Fruit fly (Drosophila melanogaster) whole organism, embryonic: Measurements from ENCODE around the gene Syt12.

Experiments used
- Atf-2 ChIP-seq: fragments of 200-800 bp; sonication (Bioruptor generic); optimal IDR thresholded peaks from 2 replicates; lab custom pipeline; 2016; ENCODE audit warnings: missing biosample characterization, missing genetic modification characterization
- Bdp1 ChIP-seq: fragments of 200-800 bp; sonication (Bioruptor generic); optimal IDR thresholded peaks from 3 replicates; lab custom pipeline; 2016; ENCODE audit warnings: missing biosample characterization, missing genetic modification characterization
- CG11093 ChIP-seq: fragments of 200-800 bp; sonication (Bioruptor generic); IDR thresholded peaks from 3 replicates; pipeline ENCODE4 v1.3.6; 2022; ENCODE audit warnings: missing biosample characterization, missing genetic modification characterization
- CG12769 ChIP-seq: fragments of 200-800 bp; sonication (Bioruptor generic); optimal IDR thresholded peaks from 2 replicates; lab custom pipeline; 2019; ENCODE audit warnings: missing biosample characterization, mild to moderate bottlenecking, missing genetic modification characterization, moderate library complexity
- CG6683 ChIP-seq: fragments of 200-800 bp; sonication (Bioruptor generic); optimal IDR thresholded peaks from 2 replicates; lab custom pipeline; 2017; ENCODE audit warnings: missing biosample characterization, mild to moderate bottlenecking, missing genetic modification characterization, missing genetic modification reagents
- CG6854 ChIP-seq: fragments of 200-800 bp; sonication (Bioruptor generic); optimal IDR thresholded peaks from 3 replicates; lab custom pipeline; 2017; ENCODE audit warnings: missing biosample characterization, mild to moderate bottlenecking, missing genetic modification characterization
- CG9817 ChIP-seq: fragments of 200-800 bp; sonication (Bioruptor generic); optimal IDR thresholded peaks from 2 replicates; lab custom pipeline; 2018; ENCODE audit warnings: missing biosample characterization, mild to moderate bottlenecking, missing genetic modification characterization, moderate library complexity
- Hmx ChIP-seq: fragments of 200-800 bp; sonication (Bioruptor generic); optimal IDR thresholded peaks from 2 replicates; lab custom pipeline; 2016; ENCODE audit warnings: missing biosample characterization, missing genetic modification characterization
- Lim3 ChIP-seq: fragments of 200-800 bp; sonication (Bioruptor generic); IDR thresholded peaks from 2 replicates; pipeline ENCODE4 v1.3.6; 2022; ENCODE audit warnings: missing biosample characterization, missing genetic modification characterization
- MBD-R2 ChIP-seq: fragments of 200-800 bp; sonication (Bioruptor generic); IDR thresholded peaks from 2 replicates; pipeline ENCODE4 v1.3.6; 2022; ENCODE audit warnings: missing biosample characterization, missing genetic modification characterization
- Mad ChIP-seq: fragments of 200-800 bp; sonication (Bioruptor generic); optimal IDR thresholded peaks from 2 replicates; lab custom pipeline; 2016; ENCODE audit warnings: missing biosample characterization, missing genetic modification characterization
- NK7.1 ChIP-seq: fragments of 200-800 bp; sonication (Bioruptor generic); optimal IDR thresholded peaks from 3 replicates; lab custom pipeline; 2016; ENCODE audit warnings: missing biosample characterization, missing genetic modification characterization
- Nf-YC ChIP-seq: fragments of 200-800 bp; optimal IDR thresholded peaks from 3 replicates; lab custom pipeline; 2019; ENCODE audit warnings: missing biosample characterization, mild to moderate bottlenecking, missing genetic modification characterization, moderate library complexity
- Optix ChIP-seq: fragments of 200-800 bp; sonication (Bioruptor generic); IDR thresholded peaks from 3 replicates; pipeline ENCODE4 v1.3.6; 2022; ENCODE audit warnings: missing biosample characterization, missing genetic modification characterization
- Sry-β ChIP-seq: fragments of 200-800 bp; sonication (Bioruptor generic); optimal IDR thresholded peaks from 2 replicates; lab custom pipeline; 2018; ENCODE audit warnings: missing biosample characterization, mild to moderate bottlenecking, missing genetic modification characterization, moderate library complexity
- bab2 ChIP-seq: fragments of 200-800 bp; sonication (Bioruptor generic); optimal IDR thresholded peaks from 2 replicates; lab custom pipeline; 2016; ENCODE audit warnings: missing biosample characterization, missing genetic modification characterization
- bbx ChIP-seq: fragments of 200-800 bp; sonication (Bioruptor generic); IDR thresholded peaks from 2 replicates; pipeline ENCODE4 v1.3.6; 2022; ENCODE audit warnings: missing biosample characterization, missing genetic modification characterization; ENCODE audit not compliant: partially characterized antibody
- bsh ChIP-seq, 2 experiments: fragments of 200-800 bp; sonication (Bioruptor generic); optimal IDR thresholded peaks; 2 replicates each; lab custom pipeline; 2017 to 2018; ENCODE audit warnings: mild to moderate bottlenecking in 2 of 2, missing biosample characterization in 2 of 2, missing genetic modification characterization in 2 of 2, moderate library complexity in 1 of 2
- chinmo ChIP-seq: fragments of 200-800 bp; sonication (Bioruptor generic); IDR thresholded peaks from 4 replicates; pipeline ENCODE4 v1.3.6; 2022; ENCODE audit warnings: missing biosample characterization, missing genetic modification characterization; ENCODE audit not compliant: partially characterized antibody
- cwo ChIP-seq: fragments of 200-800 bp; sonication (Bioruptor generic); optimal IDR thresholded peaks from 3 replicates; lab custom pipeline; 2017; ENCODE audit warnings: missing biosample characterization, missing genetic modification characterization, mild to moderate bottlenecking, moderate library complexity, missing genetic modification reagents
- grn ChIP-seq: fragments of 200-800 bp; sonication (Bioruptor generic); optimal IDR thresholded peaks from 3 replicates; lab custom pipeline; 2017; ENCODE audit warnings: missing biosample characterization, missing genetic modification characterization
- ham ChIP-seq: fragments of 200-800 bp; sonication (Bioruptor generic); IDR thresholded peaks from 2 replicates; pipeline ENCODE4 v1.3.6; 2022; ENCODE audit warnings: missing biosample characterization, missing genetic modification characterization
- her ChIP-seq: fragments of 200-800 bp; sonication (Bioruptor generic); optimal IDR thresholded peaks from 2 replicates; lab custom pipeline; 2016; ENCODE audit warnings: missing biosample characterization, missing genetic modification characterization
- kah ChIP-seq: fragments of 200-800 bp; sonication (Bioruptor generic); optimal IDR thresholded peaks from 2 replicates; lab custom pipeline; 2018; ENCODE audit warnings: missing biosample characterization, mild to moderate bottlenecking, missing genetic modification characterization
- lilli ChIP-seq: fragments of 200-800 bp; sonication (Bioruptor generic); optimal IDR thresholded peaks from 3 replicates; lab custom pipeline; 2016; ENCODE audit warnings: missing biosample characterization, missing genetic modification characterization
- lov ChIP-seq, 2 experiments: fragments of 200-800 bp in 1 of 2; fragments of >200 bp in 1 of 2; sonication (Bioruptor generic) in 1 of 2; IDR thresholded peaks in 1 of 2; optimal IDR thresholded peaks in 1 of 2; 2 replicates in 1 of 2; 3 replicates in 1 of 2; pipeline versions ENCODE4 v1.3.6 to Lab custom; 2017 to 2022; ENCODE audit warnings: missing biosample characterization in 1 of 2, missing genetic modification characterization in 1 of 2
- luna ChIP-seq: fragments of 200-800 bp; sonication (Bioruptor generic); optimal IDR thresholded peaks from 2 replicates; lab custom pipeline; 2016; ENCODE audit warnings: missing biosample characterization, missing genetic modification characterization
- nom ChIP-seq: fragments of 200-800 bp; sonication (Bioruptor generic); optimal IDR thresholded peaks from 2 replicates; lab custom pipeline; 2017; ENCODE audit warnings: missing biosample characterization, missing genetic modification characterization, mild to moderate bottlenecking, moderate library complexity, missing genetic modification reagents
- pho ChIP-seq: fragments of 200-800 bp; sonication (Bioruptor generic); optimal IDR thresholded peaks from 2 replicates; lab custom pipeline; 2016; ENCODE audit warnings: missing biosample characterization, missing genetic modification characterization
- ranshi ChIP-seq: fragments of 200-800 bp; sonication (Bioruptor generic); IDR thresholded peaks from 2 replicates; pipeline ENCODE4 v1.3.6; 2022; ENCODE audit warnings: missing biosample characterization, missing genetic modification characterization
- sens-2 ChIP-seq: fragments of 200-800 bp; sonication (Bioruptor generic); IDR thresholded peaks from 2 replicates; pipeline ENCODE4 v1.3.6; 2022; ENCODE audit warnings: missing biosample characterization, missing genetic modification characterization
- shn ChIP-seq: fragments of 200-800 bp; sonication (Bioruptor generic); optimal IDR thresholded peaks from 3 replicates; lab custom pipeline; 2016; ENCODE audit warnings: missing biosample characterization, missing genetic modification characterization
- twi ChIP-seq: fragments of 200-800 bp; optimal IDR thresholded peaks from 2 replicates; lab custom pipeline; 2019; ENCODE audit warnings: missing biosample characterization, mild to moderate bottlenecking, missing genetic modification characterization, moderate library complexity

Gene Syt12

DNA sequence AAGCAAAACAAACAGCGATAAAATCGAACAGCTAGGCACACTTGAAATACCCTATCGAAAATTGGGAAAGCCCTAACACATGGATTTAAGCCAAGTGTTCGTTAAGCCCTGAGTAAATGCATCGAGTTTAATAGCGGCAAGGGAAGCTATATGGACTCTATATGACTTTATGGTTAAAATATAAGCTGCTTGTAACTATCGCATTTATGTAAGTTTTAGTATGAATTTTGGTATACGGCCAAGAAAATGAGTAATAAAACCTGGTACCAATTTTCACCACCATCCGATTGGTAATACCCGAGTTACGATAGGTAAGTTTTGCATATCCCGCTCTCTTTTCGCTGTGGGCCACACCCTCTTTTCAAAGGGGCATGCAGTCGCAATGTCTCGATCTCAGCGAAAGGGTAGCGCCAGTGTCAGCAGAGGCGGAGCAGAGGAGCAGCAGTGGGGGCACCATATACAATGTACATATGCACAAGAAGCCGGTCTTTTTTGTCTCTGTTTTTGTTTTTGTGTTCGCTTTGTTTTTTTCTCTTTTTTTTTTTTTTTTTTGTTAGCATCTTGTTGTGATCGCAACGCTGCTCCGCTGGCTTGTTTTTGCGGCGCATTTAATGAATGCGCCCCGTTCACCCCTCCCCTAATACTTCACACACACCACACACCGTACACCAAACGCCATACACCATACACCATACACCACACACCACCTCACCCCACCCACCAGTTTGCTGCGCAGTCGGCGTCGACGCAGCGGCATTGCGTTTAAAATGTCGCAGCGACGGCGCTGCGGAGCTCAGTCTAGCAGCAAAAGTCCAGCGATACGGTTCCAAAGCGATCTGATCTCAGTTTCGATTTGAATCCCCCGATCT, 45.1 kb downstream of the Syt12 start, which contains the start of gene GstT4 (continued):
- TF ChIP-seq Optix (GFP tag; lab: Robert Waterston, UW) (0 out of 3 replicates have a peak, but pooled peaks have one; percentile 5), NK7.1 (no peak), ranshi (GFP tag; lab: Robert Waterston, UW) (peak; percentile 59), Nf-YC (tag; lab: Kevin White, UChicago) (no peak), Hmx (GFP tag; lab: Kevin White, UChicago) (peak; percentile 5), luna (GFP tag; lab: Kevin White, UChicago) (no peak), bbx (GFP tag; lab: Robert Waterston, UW) (peak; percentile 30; the same call in 1 of the 2 replicates), shn (peak; percentile 56), CG6854 (GFP tag; lab: Kevin White, UChicago) (peak; percentile 44), MBD-R2 (peak; percentile 40; the same call in 1 of the 2 replicates), Sry-β (GFP tag; lab: Kevin White, UChicago) (no peak), Mad (no peak), Atf-2 (GFP tag; lab: Kevin White, UChicago) (peak; percentile 50), CG6683 (GFP tag; lab: Kevin White, UChicago) (no peak), lilli (GFP tag; lab: Kevin White, UChicago) (peak; percentile 59), Bdp1 (GFP tag; lab: Kevin White, UChicago) (no peak), her (peak; percentile 11)
- TF ChIP-seq, all 482 proteins: peak for 224

DNA sequence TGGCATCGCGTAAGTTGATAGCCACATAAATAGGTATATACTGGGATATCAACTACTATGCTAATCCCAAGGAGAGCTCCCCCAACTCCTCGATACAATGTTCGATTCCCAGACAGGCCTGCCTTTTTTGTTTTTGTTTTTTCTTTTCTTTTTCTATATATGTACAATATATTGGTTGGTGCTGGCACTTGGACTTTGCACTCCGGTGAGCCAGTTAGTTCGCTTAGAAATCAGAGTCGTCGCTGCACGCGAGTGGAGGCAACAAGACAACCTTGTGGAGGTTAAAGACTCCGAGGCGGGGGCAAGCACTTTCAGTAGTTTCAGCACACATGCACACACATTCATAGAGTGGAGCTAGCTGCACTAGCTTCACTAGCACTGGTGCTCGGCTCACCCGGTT, 47.2 kb downstream of the Syt12 start:
- TF ChIP-seq chinmo (GFP tag; lab: Robert Waterston, UW) (0 out of 4 replicates have a peak, but pooled peaks have one; percentile 22), CG9817 (tag; lab: Kevin White, UChicago) (no peak), CG11093 (GFP tag; lab: Robert Waterston, UW) (no peak), bab2 (GFP tag; lab: Kevin White, UChicago) (no peak), lov (optimal IDR thresholded peaks at IDR 0.05; lab: Kevin White, UChicago) (no peak), lov (GFP tag; IDR thresholded peaks at IDR 0.05; lab: Robert Waterston, UW) (0 out of 3 replicates have a peak, but pooled peaks have one; percentile 42), Lim3 (GFP tag; lab: Robert Waterston, UW) (no peak), ham (no peak), pho (GFP tag; lab: Kevin White, UChicago) (no peak), nom (GFP tag; lab: Kevin White, UChicago) (peak; percentile 85), bsh (GFP tag; optimal IDR thresholded peaks at IDR 0.05; lab: Kevin White, UChicago) (peak in 1 of 2 experiments; percentile 78)
- TF ChIP-seq, all 482 proteins: peak for 4

DNA sequence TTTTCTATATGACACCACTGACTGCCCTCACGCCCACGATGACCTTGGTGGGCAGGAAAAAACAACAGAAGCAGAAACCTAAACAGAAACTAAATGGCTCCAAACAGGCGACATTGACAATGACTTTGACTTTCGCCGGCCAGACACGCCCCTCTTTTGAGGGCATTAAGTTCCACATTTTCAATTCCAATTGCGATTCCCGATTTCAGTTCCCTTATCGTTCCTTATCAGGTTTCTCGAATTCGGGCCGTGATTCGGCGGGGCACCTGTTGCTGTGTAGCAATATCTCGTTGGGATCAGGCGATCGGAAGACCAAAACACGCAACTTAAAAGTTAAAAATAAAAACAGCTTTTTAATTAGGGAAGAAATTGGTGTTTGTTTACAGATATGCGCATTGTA, 48.6 kb downstream of the Syt12 start:
- TF ChIP-seq sens-2 (GFP tag; lab: Robert Waterston, UW) (no peak), grn (GFP tag; lab: Kevin White, UChicago) (peak; percentile 18), kah (GFP tag; lab: Kevin White, UChicago) (peak; percentile 20), twi (tag; lab: Kevin White, UChicago) (no peak), cwo (GFP tag; lab: Kevin White, UChicago) (peak; percentile 52), CG12769 (tag; lab: Kevin White, UChicago) (peak; percentile 33)
- TF ChIP-seq, all 482 proteins: peak for 4
